Worm (Caenorhabditis elegans) whole organism, L4 larva: ENCODE results near the gene C50B8.4.

Source experiments
- F49E8.2 ChIP-seq: sonication (generic microtip); optimal IDR thresholded peaks from 2 replicates; lab custom pipeline; 2016; ENCODE audit warnings: missing compliant biosample characterization, mild to moderate bottlenecking, missing genetic modification characterization, borderline replicate concordance
- attf-4 ChIP-seq: sonication (generic microtip); optimal IDR thresholded peaks from 3 replicates; lab custom pipeline; 2017; ENCODE audit warnings: missing biosample characterization, missing genetic modification characterization
- ceh-28 ChIP-seq: fragments of 150-350 bp; optimal IDR thresholded peaks from 2 replicates; lab custom pipeline; 2014; ENCODE audit warnings: missing biosample characterization, missing genetic modification reagents, missing genetic modification characterization
- lin-39 ChIP-seq: fragments of 150-350 bp; optimal IDR thresholded peaks from 2 replicates; lab custom pipeline; 2014; ENCODE audit warnings: missing biosample characterization, missing genetic modification reagents, missing genetic modification characterization
- nhr-76 ChIP-seq: fragments of 150-350 bp; optimal IDR thresholded peaks from 2 replicates; lab custom pipeline; 2014; ENCODE audit warnings: missing biosample characterization, missing genetic modification characterization
- unc-130 ChIP-seq: sonication (generic microtip); optimal IDR thresholded peaks from 2 replicates; lab custom pipeline; 2016; ENCODE audit warnings: missing genetic modification reagents, missing genetic modification characterization, missing compliant biosample characterization

- TF ChIP-seq unc-130 (no peak), F49E8.2 (no peak), lin-39 (tag; lab: Kevin White, UChicago) (no peak), ceh-28 (no peak), attf-4 (no peak), nhr-76 (tag; lab: Kevin White, UChicago) (no peak)
These were observed 48.6 kb upstream of the C50B8.4 start, which contains the start of gene R11G10.3 for ce11 chrV:13523194-13523593.
